Fruit fly (Drosophila melanogaster) whole organism, embryonic: Measurements from ENCODE around the gene eIF4A.

ENCODE experiments used
- CG10267 ChIP-seq: fragments of 200-800 bp; sonication (Bioruptor generic); optimal IDR thresholded peaks from 2 replicates; lab custom pipeline; 2018; ENCODE audit warnings: missing biosample characterization, mild to moderate bottlenecking, missing genetic modification characterization, moderate library complexity
- CG10321 ChIP-seq: fragments of 200-800 bp; sonication (Bioruptor generic); IDR thresholded peaks from 2 replicates; pipeline ENCODE4 v1.3.6; 2022; ENCODE audit warnings: missing biosample characterization, missing genetic modification characterization
- CG11696 ChIP-seq: fragments of 200-800 bp; sonication (Bioruptor generic); IDR thresholded peaks from 2 replicates; pipeline ENCODE4 v1.3.6; 2022; ENCODE audit warnings: missing biosample characterization, missing genetic modification characterization
- CG11723 ChIP-seq: fragments of 200-800 bp; sonication (Bioruptor generic); optimal IDR thresholded peaks from 2 replicates; lab custom pipeline; 2017; ENCODE audit warnings: missing biosample characterization, mild to moderate bottlenecking, missing genetic modification characterization
- CG12071 ChIP-seq: fragments of 200-800 bp; sonication (Bioruptor generic); optimal IDR thresholded peaks from 3 replicates; lab custom pipeline; 2018; ENCODE audit warnings: missing biosample characterization, mild to moderate bottlenecking, missing genetic modification characterization
- CG12219 ChIP-seq: fragments of 200-800 bp; sonication (Bioruptor generic); optimal IDR thresholded peaks from 3 replicates; lab custom pipeline; 2018; ENCODE audit warnings: missing biosample characterization, mild to moderate bottlenecking, missing genetic modification characterization
- CG13287 ChIP-seq: fragments of 200-800 bp; sonication (Bioruptor generic); IDR thresholded peaks from 2 replicates; pipeline ENCODE4 v1.3.6; 2022; ENCODE audit warnings: missing biosample characterization, missing genetic modification characterization; ENCODE audit not compliant: partially characterized antibody
- CG14050 ChIP-seq: fragments of 200-800 bp; sonication (Bioruptor generic); IDR thresholded peaks from 3 replicates; pipeline ENCODE4 v1.3.6; 2022; ENCODE audit warnings: missing biosample characterization, missing genetic modification characterization
- CG14860 ChIP-seq: fragments of 200-800 bp; sonication (Bioruptor generic); IDR thresholded peaks from 3 replicates; pipeline ENCODE4 v1.3.6; 2022; ENCODE audit warnings: missing biosample characterization, missing genetic modification characterization; ENCODE audit not compliant: partially characterized antibody
- CG14965 ChIP-seq: fragments of 200-800 bp; sonication (Bioruptor generic); optimal IDR thresholded peaks from 2 replicates; lab custom pipeline; 2016; ENCODE audit warnings: missing biosample characterization, missing genetic modification characterization, borderline replicate concordance
- CG15011 ChIP-seq: fragments of 200-800 bp; sonication (Bioruptor generic); optimal IDR thresholded peaks from 3 replicates; lab custom pipeline; 2018; ENCODE audit warnings: missing biosample characterization, mild to moderate bottlenecking, missing genetic modification characterization
- CG1529 ChIP-seq: fragments of 200-800 bp; sonication (Bioruptor generic); optimal IDR thresholded peaks from 3 replicates; lab custom pipeline; 2018; ENCODE audit warnings: missing biosample characterization, missing genetic modification characterization
- CG17385 ChIP-seq: fragments of 200-800 bp; sonication (Bioruptor generic); optimal IDR thresholded peaks from 3 replicates; lab custom pipeline; 2018; ENCODE audit warnings: missing biosample characterization, mild to moderate bottlenecking, missing genetic modification characterization
- CG18599 ChIP-seq: fragments of 200-800 bp; sonication (Bioruptor generic); optimal IDR thresholded peaks from 3 replicates; lab custom pipeline; 2017; ENCODE audit warnings: missing biosample characterization, missing genetic modification characterization, mild to moderate bottlenecking, moderate library complexity, missing genetic modification reagents
- CG34422 ChIP-seq: fragments of 200-800 bp; sonication (Bioruptor generic); IDR thresholded peaks from 3 replicates; pipeline ENCODE4 v1.3.6; 2022; ENCODE audit warnings: missing biosample characterization, missing genetic modification characterization
- CG3995 ChIP-seq: fragments of 200-800 bp; sonication (Bioruptor generic); optimal IDR thresholded peaks from 3 replicates; lab custom pipeline; 2016; ENCODE audit warnings: missing biosample characterization, missing genetic modification characterization
- CG6175 ChIP-seq: fragments of 200-800 bp; sonication (Bioruptor generic); IDR thresholded peaks from 3 replicates; pipeline ENCODE4 v1.3.6; 2022; ENCODE audit warnings: missing biosample characterization, missing genetic modification characterization
- CG6765 ChIP-seq: fragments of 200-800 bp; sonication (Bioruptor generic); optimal IDR thresholded peaks from 3 replicates; lab custom pipeline; 2017; ENCODE audit warnings: missing biosample characterization, mild to moderate bottlenecking, missing genetic modification characterization
- CG6813 ChIP-seq: fragments of 200-800 bp; sonication (Bioruptor generic); optimal IDR thresholded peaks from 2 replicates; lab custom pipeline; 2017; ENCODE audit warnings: missing biosample characterization, missing genetic modification characterization, mild to moderate bottlenecking, moderate library complexity, missing genetic modification reagents
- CG7963 ChIP-seq: fragments of 200-800 bp; sonication (Bioruptor generic); IDR thresholded peaks from 3 replicates; pipeline ENCODE4 v1.3.6; 2022; ENCODE audit warnings: missing biosample characterization, missing genetic modification characterization; ENCODE audit not compliant: partially characterized antibody
- CG8478 ChIP-seq: fragments of >200 bp; optimal IDR thresholded peaks from 2 replicates; lab custom pipeline; 2018
- E2f2 ChIP-seq: fragments of 200-800 bp; sonication (Bioruptor generic); IDR thresholded peaks from 2 replicates; pipeline ENCODE4 v1.3.6; 2022; ENCODE audit warnings: missing biosample characterization, missing genetic modification characterization
- Fer1 ChIP-seq: fragments of 200-800 bp; sonication (Bioruptor generic); optimal IDR thresholded peaks from 2 replicates; lab custom pipeline; 2017; ENCODE audit warnings: missing biosample characterization, mild to moderate bottlenecking, missing genetic modification characterization
- HLH4C ChIP-seq: fragments of 200-800 bp; sonication (Bioruptor generic); IDR thresholded peaks from 3 replicates; pipeline ENCODE4 v1.3.6; 2022; ENCODE audit warnings: missing biosample characterization, missing genetic modification characterization; ENCODE audit not compliant: partially characterized antibody
- Mad ChIP-seq: fragments of 200-800 bp; sonication (Bioruptor generic); optimal IDR thresholded peaks from 2 replicates; lab custom pipeline; 2016; ENCODE audit warnings: missing biosample characterization, missing genetic modification characterization
- Med ChIP-seq: fragments of 200-800 bp; sonication (Bioruptor generic); peaks from one replicate; lab custom pipeline; 2016; ENCODE audit warnings: missing biosample characterization, missing genetic modification characterization, mild to moderate bottlenecking, inconsistent platforms, moderate library complexity
- Opbp ChIP-seq: fragments of 200-800 bp; sonication (Bioruptor generic); IDR thresholded peaks from 3 replicates; pipeline ENCODE4 v1.3.6; 2022; ENCODE audit warnings: missing biosample characterization, missing genetic modification characterization; ENCODE audit not compliant: partially characterized antibody
- Ptx1 ChIP-seq: fragments of 200-800 bp; sonication (Bioruptor generic); IDR thresholded peaks from 2 replicates; pipeline ENCODE4 v1.3.6; 2022; ENCODE audit warnings: missing biosample characterization, missing genetic modification characterization
- Rfx ChIP-seq: fragments of 200-800 bp; sonication (Bioruptor generic); IDR thresholded peaks from 2 replicates; pipeline ENCODE4 v1.3.6; 2022; ENCODE audit warnings: missing biosample characterization, missing genetic modification characterization
- Sry-δ ChIP-seq: fragments of 200-800 bp; sonication (Bioruptor generic); optimal IDR thresholded peaks from 2 replicates; lab custom pipeline; 2016; ENCODE audit warnings: missing biosample characterization, missing genetic modification characterization
- ara ChIP-seq: fragments of 200-800 bp; sonication (Bioruptor generic); IDR thresholded peaks from 2 replicates; pipeline ENCODE4 v1.3.6; 2022; ENCODE audit warnings: missing biosample characterization, missing genetic modification characterization
- bowl ChIP-seq: fragments of 200-800 bp; sonication (Bioruptor generic); IDR thresholded peaks from 2 replicates; pipeline ENCODE4 v1.3.6; 2022; ENCODE audit warnings: missing biosample characterization, missing genetic modification characterization
- cg ChIP-seq: fragments of 200-800 bp; sonication (Bioruptor generic); optimal IDR thresholded peaks from 3 replicates; lab custom pipeline; 2019; ENCODE audit warnings: missing biosample characterization, mild to moderate bottlenecking, missing genetic modification characterization, moderate library complexity
- chm ChIP-seq: fragments of 200-800 bp; sonication (Bioruptor generic); IDR thresholded peaks from 2 replicates; pipeline ENCODE4 v1.3.6; 2022; ENCODE audit warnings: missing biosample characterization, missing genetic modification characterization
- crol ChIP-seq: fragments of 200-800 bp; sonication (Bioruptor generic); IDR thresholded peaks from 2 replicates; pipeline ENCODE4 v1.3.6; 2022; ENCODE audit warnings: missing biosample characterization, missing genetic modification characterization
- dpn ChIP-seq, 2 experiments: fragments of 200-800 bp; sonication (Bioruptor generic); optimal IDR thresholded peaks; 3 replicates each; lab custom pipeline; 2016; ENCODE audit warnings: missing biosample characterization in 2 of 2, missing genetic modification characterization in 2 of 2
- fd3F ChIP-seq: fragments of 200-800 bp; sonication (Bioruptor generic); optimal IDR thresholded peaks from 2 replicates; lab custom pipeline; 2018; ENCODE audit warnings: missing biosample characterization, mild to moderate bottlenecking, missing genetic modification characterization, moderate library complexity
- ftz-f1 ChIP-seq: fragments of 200-800 bp; sonication (Bioruptor generic); optimal IDR thresholded peaks from 2 replicates; lab custom pipeline; 2016; ENCODE audit warnings: missing biosample characterization, missing genetic modification characterization
- gce ChIP-seq: fragments of 200-800 bp; sonication (Bioruptor generic); IDR thresholded peaks from 3 replicates; pipeline ENCODE4 v1.3.6; 2022; ENCODE audit warnings: missing biosample characterization, missing genetic modification characterization
- kay ChIP-seq: fragments of 200-800 bp; sonication (Bioruptor generic); optimal IDR thresholded peaks from 2 replicates; lab custom pipeline; 2016; ENCODE audit warnings: missing biosample characterization, missing genetic modification characterization
- lab ChIP-seq: fragments of 200-800 bp; sonication (Bioruptor generic); optimal IDR thresholded peaks from 3 replicates; lab custom pipeline; 2017; ENCODE audit warnings: missing biosample characterization, missing genetic modification characterization, mild to moderate bottlenecking, moderate library complexity, missing genetic modification reagents
- lilli ChIP-seq: fragments of 200-800 bp; sonication (Bioruptor generic); optimal IDR thresholded peaks from 3 replicates; lab custom pipeline; 2016; ENCODE audit warnings: missing biosample characterization, missing genetic modification characterization
- mam ChIP-seq: fragments of 200-800 bp; sonication (Bioruptor generic); optimal IDR thresholded peaks from 3 replicates; lab custom pipeline; 2016; ENCODE audit warnings: missing biosample characterization, missing genetic modification characterization
- nom ChIP-seq: fragments of 200-800 bp; sonication (Bioruptor generic); optimal IDR thresholded peaks from 2 replicates; lab custom pipeline; 2017; ENCODE audit warnings: missing biosample characterization, missing genetic modification characterization, mild to moderate bottlenecking, moderate library complexity, missing genetic modification reagents
- psq ChIP-seq: fragments of 200-800 bp; sonication (Bioruptor generic); optimal IDR thresholded peaks from 2 replicates; lab custom pipeline; 2017; ENCODE audit warnings: missing biosample characterization, missing genetic modification characterization
- scrt ChIP-seq: fragments of 200-800 bp; sonication (Bioruptor generic); optimal IDR thresholded peaks from 2 replicates; lab custom pipeline; 2018; ENCODE audit warnings: missing biosample characterization, mild to moderate bottlenecking, missing genetic modification characterization, moderate library complexity
- sens ChIP-seq: fragments of 200-800 bp; sonication (Bioruptor generic); peaks from one replicate; lab custom pipeline; 2016; ENCODE audit warnings: missing biosample characterization, missing genetic modification characterization
- trh ChIP-seq: fragments of 200-800 bp; sonication (Bioruptor generic); optimal IDR thresholded peaks from 2 replicates; lab custom pipeline; 2016; ENCODE audit warnings: missing biosample characterization, missing genetic modification characterization
- twi ChIP-seq: fragments of 200-800 bp; optimal IDR thresholded peaks from 2 replicates; lab custom pipeline; 2019; ENCODE audit warnings: missing biosample characterization, mild to moderate bottlenecking, missing genetic modification characterization, moderate library complexity

eIF4A gene

DNA sequence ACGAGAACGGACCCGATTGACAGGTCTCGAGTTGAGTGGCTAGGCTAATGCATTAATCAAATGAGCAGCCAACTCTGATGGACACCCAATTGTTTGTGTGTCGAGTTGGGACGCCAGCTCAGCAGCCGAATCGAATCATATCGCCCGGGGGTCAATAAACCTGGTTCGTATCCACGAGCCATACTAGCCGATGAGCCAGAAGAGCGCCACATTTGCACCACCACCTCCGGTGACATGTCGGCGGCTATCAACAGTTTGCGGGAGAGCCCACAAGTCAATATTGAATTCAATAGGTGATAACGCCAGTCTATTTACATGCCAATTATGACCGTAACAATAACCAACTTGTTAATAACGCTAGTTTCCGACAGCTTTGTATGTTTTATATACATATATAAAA lies 7.4 kb upstream of the eIF4A start (continued):
- no peak for TF ChIP-seq E2f2
- TF ChIP-seq lilli (GFP tag; lab: Kevin White, UChicago) = no peak
- no peak for TF ChIP-seq CG13287 (GFP tag; lab: Robert Waterston, UW)
- TF ChIP-seq CG11723 = peak; percentile 65
- TF ChIP-seq CG14860 (GFP tag; lab: Robert Waterston, UW) = no peak
- peak; percentile 63; the same call in 2 of the 3 replicates for TF ChIP-seq gce

DNA sequence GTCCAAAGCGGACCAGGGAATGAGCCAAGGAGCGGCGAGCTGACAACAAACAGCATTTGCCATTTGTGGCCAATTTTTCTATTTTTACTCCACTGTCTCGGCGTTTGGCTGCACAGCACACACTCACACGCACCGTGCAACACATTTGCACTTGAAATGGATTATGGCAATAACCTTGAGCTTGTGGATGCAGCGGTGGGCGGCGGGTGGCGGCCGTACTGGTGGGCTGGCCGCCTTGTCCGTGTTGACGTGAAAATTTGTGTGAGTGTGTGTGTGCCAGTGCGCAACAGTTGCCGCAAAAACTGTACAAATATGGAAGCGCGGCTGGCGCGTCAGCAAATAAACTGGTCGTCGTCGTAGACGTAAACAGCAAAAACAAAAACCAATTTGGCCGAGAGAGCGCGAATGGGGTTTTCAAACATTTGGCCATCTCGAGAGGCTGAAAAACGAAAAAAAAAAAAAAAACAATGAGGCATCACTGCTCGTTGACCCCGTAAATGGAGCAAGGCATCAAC lies 6.5 kb upstream of the eIF4A start:
- TF ChIP-seq HLH4C (GFP tag; lab: Robert Waterston, UW) = 0 out of 3 replicates have a peak, but pooled peaks have one; percentile 40
- peak; percentile 40; the same call in 1 of the 2 replicates for TF ChIP-seq crol
- TF ChIP-seq CG17385 (GFP tag; lab: Kevin White, UChicago) = no peak
- no peak for TF ChIP-seq CG1529 (GFP tag; lab: Kevin White, UChicago)
- TF ChIP-seq CG6175 (GFP tag; lab: Robert Waterston, UW) = 0 out of 3 replicates have a peak, but pooled peaks have one; percentile 46
- no peak for TF ChIP-seq Mad (GFP tag; lab: Kevin White, UChicago)
- TF ChIP-seq CG6765 (GFP tag; lab: Kevin White, UChicago) = no peak
- no peak for TF ChIP-seq Opbp (GFP tag; lab: Robert Waterston, UW)
- peak; percentile 5 for TF ChIP-seq lab (GFP tag; lab: Kevin White, UChicago)
- TF ChIP-seq Ptx1 (GFP tag; lab: Robert Waterston, UW) = no peak
- TF ChIP-seq CG14050 (GFP tag; lab: Robert Waterston, UW) = no peak
- 0 out of 2 replicates have a peak, but pooled peaks have one; percentile 26 for TF ChIP-seq CG10321 (GFP tag; lab: Robert Waterston, UW)
- peak; percentile 23 for TF ChIP-seq sens (GFP tag; lab: Kevin White, UChicago)
- TF ChIP-seq Fer1 (GFP tag; lab: Kevin White, UChicago) = no peak
- TF ChIP-seq kay (GFP tag; lab: Kevin White, UChicago) = no peak
- no peak for TF ChIP-seq fd3F (GFP tag; lab: Kevin White, UChicago)
- no peak for TF ChIP-seq ara (GFP tag; lab: Robert Waterston, UW)
- peak; percentile 16 for TF ChIP-seq cg
- TF ChIP-seq CG11696 (GFP tag; lab: Robert Waterston, UW) = no peak
- TF ChIP-seq ftz-f1 = peak; percentile 71
- no peak for TF ChIP-seq dpn (GFP tag; optimal IDR thresholded peaks at IDR 0.05; lab: Kevin White, UChicago)
- no peak for TF ChIP-seq trh (GFP tag; lab: Kevin White, UChicago)
- TF ChIP-seq Rfx = peak; percentile 39; the same call in 1 of the 2 replicates
- no peak for TF ChIP-seq bowl (GFP tag; lab: Robert Waterston, UW)
- no peak for TF ChIP-seq twi
- 0 out of 3 replicates have a peak, but pooled peaks have one; percentile 31 for TF ChIP-seq gce
- no peak for TF ChIP-seq psq (GFP tag; lab: Kevin White, UChicago)
- TF ChIP-seq CG34422 (GFP tag; lab: Robert Waterston, UW) = 0 out of 3 replicates have a peak, but pooled peaks have one; percentile 19
- no peak for TF ChIP-seq CG12071 (GFP tag; lab: Kevin White, UChicago)
- peak; percentile 50 for TF ChIP-seq Med (GFP tag; lab: Kevin White, UChicago)
- no peak for TF ChIP-seq Sry-δ
- no peak for TF ChIP-seq CG3995 (GFP tag; lab: Kevin White, UChicago)
- no peak for TF ChIP-seq CG10267 (tag; lab: Kevin White, UChicago)
- TF ChIP-seq CG15011 = no peak
- TF ChIP-seq mam = no peak
- peak; percentile 15 for TF ChIP-seq CG18599
- TF ChIP-seq CG6813 = no peak
- TF ChIP-seq CG14965 (GFP tag; lab: Kevin White, UChicago) = no peak
- TF ChIP-seq CG8478 (lab: Kevin White, UChicago) = no peak
- peak; percentile 12 for TF ChIP-seq nom
- no peak for TF ChIP-seq CG7963
- no peak for TF ChIP-seq chm
- no peak for TF ChIP-seq CG12219 (GFP tag; lab: Kevin White, UChicago)
- TF ChIP-seq scrt (GFP tag; lab: Kevin White, UChicago) = no peak
